Worm (Caenorhabditis elegans): ENCODE results near the gene adm-2.

- no peak for TF ChIP-seq hlh-6 (tag; optimal IDR thresholded peaks at IDR 0.05)
- TF ChIP-seq ceh-31 (tag; optimal IDR thresholded peaks at IDR 0.05), result no peak
- peak; percentile 28 for TF ChIP-seq ref-2 (tag; optimal IDR thresholded peaks at IDR 0.05)
- no peak for TF ChIP-seq tbx-2 (tag; optimal IDR thresholded peaks at IDR 0.05)
- no peak for TF ChIP-seq npax-4 (tag; optimal IDR thresholded peaks at IDR 0.05)
Measured at ce11 chrX:13730209-13730975, 42.6 kb downstream of the adm-2 start.

Data from whole organism, late embryonic.